Fruit fly (Drosophila melanogaster) whole organism, wandering third instar larva: ENCODE results near the gene CG12219.

Experiments
- CG9705 ChIP-seq: fragments of 200-800 bp; sonication (Bioruptor generic); optimal IDR thresholded peaks from 2 replicates; lab custom pipeline; 2018; ENCODE audit warnings: missing biosample characterization, mild to moderate bottlenecking, missing genetic modification characterization
- Hnf4 ChIP-seq: fragments of 200-800 bp; sonication (Bioruptor generic); optimal IDR thresholded peaks from 2 replicates; lab custom pipeline; 2016; ENCODE audit warnings: missing biosample characterization, mild to moderate bottlenecking, missing genetic modification characterization
- Mio ChIP-seq: sonication (Bioruptor generic); optimal IDR thresholded peaks from 2 replicates; lab custom pipeline; 2016; ENCODE audit warnings: missing biosample characterization, missing genetic modification characterization
- N ChIP-seq: fragments of >200 bp; optimal IDR thresholded peaks from 2 replicates; lab custom pipeline; 2018; ENCODE audit warnings: missing biosample characterization, missing external identifiers, missing genetic modification characterization
- br ChIP-seq: fragments of 200-800 bp; sonication (Bioruptor generic); optimal IDR thresholded peaks from 2 replicates; lab custom pipeline; 2016; ENCODE audit warnings: missing biosample characterization, missing genetic modification characterization
- dl ChIP-seq, 2 experiments: fragments of 175-275, 200-275 bp in 1 of 2; fragments of 200-275 bp in 1 of 2; sonication (Bioruptor generic); optimal IDR thresholded peaks; lab custom pipeline; 2018; ENCODE audit warnings: mild to moderate bottlenecking in 2 of 2, missing biosample characterization in 2 of 2, missing genetic modification characterization in 2 of 2, moderate library complexity in 2 of 2; ENCODE audit not compliant: partially characterized antibody in 2 of 2, insufficient read depth in 1 of 2
- dmrt93B ChIP-seq: fragments of 200-800 bp; sonication (Bioruptor generic); optimal IDR thresholded peaks from 2 replicates; lab custom pipeline; 2018; ENCODE audit warnings: missing biosample characterization, mild to moderate bottlenecking, missing genetic modification characterization
- foxo ChIP-seq, 2 experiments: fragments of 200-800 bp; sonication (Bioruptor generic); optimal IDR thresholded peaks; 2 replicates in 1 of 2; 3 replicates in 1 of 2; lab custom pipeline; 2016 to 2017; ENCODE audit warnings: missing biosample characterization in 2 of 2, missing genetic modification characterization in 2 of 2
- h ChIP-seq: fragments of 200-800 bp; sonication (Bioruptor generic); optimal IDR thresholded peaks from 3 replicates; lab custom pipeline; 2016; ENCODE audit warnings: missing biosample characterization, mild to moderate bottlenecking, missing genetic modification characterization
- jim ChIP-seq: fragments of 175-275, 200-325 bp; sonication (Bioruptor generic); optimal IDR thresholded peaks from 2 replicates; lab custom pipeline; 2016; ENCODE audit warnings: missing biosample characterization, mild to moderate bottlenecking, missing genetic modification characterization
- lola ChIP-seq: fragments of >200 bp; optimal IDR thresholded peaks from 2 replicates; lab custom pipeline; 2017; ENCODE audit warnings: missing biosample characterization, missing genetic modification characterization
- rgr ChIP-seq: fragments of 200-800 bp; sonication (Bioruptor generic); optimal IDR thresholded peaks from 3 replicates; lab custom pipeline; 2016; ENCODE audit warnings: missing biosample characterization, mild to moderate bottlenecking, missing genetic modification characterization
- tai ChIP-seq: sonication (Bioruptor generic); optimal IDR thresholded peaks from 2 replicates; lab custom pipeline; 2016; ENCODE audit warnings: missing biosample characterization, missing genetic modification characterization

DNA sequence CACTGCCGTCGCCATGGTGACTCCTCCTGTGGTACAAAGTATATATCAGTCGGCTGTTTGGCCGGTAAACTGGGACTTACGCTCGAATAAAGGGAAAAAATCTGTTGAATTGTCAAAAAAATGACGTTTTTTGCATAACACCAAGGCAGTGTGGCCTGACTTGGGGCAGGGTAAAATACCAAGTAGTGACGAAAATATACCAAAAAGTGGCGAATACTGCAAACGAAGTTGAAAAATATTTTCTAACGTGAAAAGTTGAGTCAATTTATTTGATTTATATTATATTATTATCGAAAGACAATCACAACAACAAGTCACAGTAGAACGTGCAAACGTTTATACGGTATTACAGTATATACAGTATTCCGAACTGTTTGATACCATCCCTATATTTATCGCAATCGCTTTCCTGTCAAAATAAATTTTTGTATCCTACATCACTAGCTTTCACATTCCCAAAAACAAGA lies 49.2 kb upstream of the CG12219 start, which contains the start of the genes ND-B16.6 and kdn:
- TF ChIP-seq rgr (GFP tag; lab: Kevin White, UChicago) (no peak), Mio (GFP tag; lab: Kevin White, UChicago) (no peak), h (GFP tag; lab: Kevin White, UChicago) (no peak), N (no peak), lola (no peak), dmrt93B (no peak), br (no peak), Hnf4 (no peak), CG9705 (GFP tag; lab: Kevin White, UChicago) (no peak), jim (GFP tag; lab: Kevin White, UChicago) (no peak), tai (no peak), dl (GFP tag; optimal IDR thresholded peaks at IDR 0.05; lab: Kevin White, UChicago; ENCODE audit: insufficient read depth in 1 of 2, partially characterized antibody in 2 of 2) (no peak), foxo (GFP tag; optimal IDR thresholded peaks at IDR 0.05; lab: Kevin White, UChicago) (no peak)
